Fruit fly (Drosophila melanogaster) whole organism, adult: ENCODE measurements around the gene Diedel.

ENCODE experiments used
- CG11617 ChIP-seq: fragments of 200-800 bp; sonication (Bioruptor generic); optimal IDR thresholded peaks from 2 replicates; lab custom pipeline; 2017; ENCODE audit warnings: mild to moderate bottlenecking, missing biosample characterization, missing genetic modification reagents, missing genetic modification characterization
- CG12768 ChIP-seq: fragments of 200-800 bp; sonication (Bioruptor generic); optimal IDR thresholded peaks from 2 replicates; lab custom pipeline; 2017; ENCODE audit warnings: missing biosample characterization, missing genetic modification characterization, mild to moderate bottlenecking, moderate library complexity, missing genetic modification reagents
- CG14711 ChIP-seq: fragments of 200-800 bp; sonication (Bioruptor generic); optimal IDR thresholded peaks from 2 replicates; lab custom pipeline; 2018; ENCODE audit warnings: missing biosample characterization, mild to moderate bottlenecking, missing genetic modification characterization, moderate library complexity
- CG1620 ChIP-seq: fragments of 200-800 bp; sonication (Bioruptor generic); optimal IDR thresholded peaks from 2 replicates; lab custom pipeline; 2016; ENCODE audit warnings: missing biosample characterization, missing genetic modification characterization
- CG33017 ChIP-seq: fragments of 200-800 bp; sonication (Bioruptor generic); optimal IDR thresholded peaks from 2 replicates; lab custom pipeline; 2018; ENCODE audit warnings: missing biosample characterization, mild to moderate bottlenecking, missing genetic modification characterization, moderate library complexity
- CG5204 ChIP-seq: fragments of 200-800 bp; sonication (Bioruptor generic); optimal IDR thresholded peaks from 2 replicates; lab custom pipeline; 2016; ENCODE audit warnings: missing biosample characterization, missing genetic modification characterization
- CG7045 ChIP-seq: fragments of 200-800 bp; sonication (Bioruptor generic); optimal IDR thresholded peaks from 2 replicates; lab custom pipeline; 2017; ENCODE audit warnings: missing biosample characterization, mild to moderate bottlenecking, missing genetic modification characterization
- CG7101 ChIP-seq: fragments of 200-800 bp; sonication (Bioruptor generic); optimal IDR thresholded peaks from 2 replicates; lab custom pipeline; 2018; ENCODE audit warnings: missing biosample characterization, mild to moderate bottlenecking, missing genetic modification characterization, moderate library complexity
- Clk ChIP-seq: fragments of 200-800 bp; sonication (Bioruptor generic); optimal IDR thresholded peaks from 2 replicates; lab custom pipeline; 2017; ENCODE audit warnings: missing biosample characterization, missing genetic modification characterization
- Crg-1 ChIP-seq: fragments of 200-800 bp; sonication (Bioruptor generic); optimal IDR thresholded peaks from 2 replicates; lab custom pipeline; 2016; ENCODE audit warnings: missing biosample characterization, missing genetic modification characterization
- Hr96 ChIP-seq: fragments of 200-800 bp; sonication (Bioruptor generic); optimal IDR thresholded peaks from 2 replicates; lab custom pipeline; 2016; ENCODE audit warnings: missing biosample characterization, missing genetic modification characterization
- Mnt ChIP-seq: fragments of 200-800 bp; sonication (Bioruptor generic); optimal IDR thresholded peaks from 2 replicates; lab custom pipeline; 2016; ENCODE audit warnings: missing biosample characterization, mild to moderate bottlenecking, missing genetic modification characterization
- bab1 ChIP-seq: fragments of 200-800 bp; sonication (Bioruptor generic); optimal IDR thresholded peaks from 3 replicates; lab custom pipeline; 2019; ENCODE audit warnings: missing biosample characterization, mild to moderate bottlenecking, missing genetic modification characterization, moderate library complexity
- cic ChIP-seq: fragments of 200-800 bp; sonication (Bioruptor generic); optimal IDR thresholded peaks from 2 replicates; lab custom pipeline; 2017; ENCODE audit warnings: missing biosample characterization, mild to moderate bottlenecking, missing genetic modification characterization, moderate library complexity
- cnc ChIP-seq, 2 experiments: fragments of >200 bp; optimal IDR thresholded peaks; 2 replicates each; lab custom pipeline; 2017
- kay ChIP-seq: fragments of 200-800 bp; sonication (Bioruptor generic); peaks from one replicate; lab custom pipeline; 2016; ENCODE audit warnings: missing biosample characterization, missing genetic modification characterization, borderline replicate concordance
- ovo ChIP-seq: fragments of 200-800 bp; sonication (Bioruptor generic); optimal IDR thresholded peaks from 2 replicates; lab custom pipeline; 2016; ENCODE audit warnings: missing biosample characterization, missing genetic modification characterization
- pad ChIP-seq: fragments of 200-800 bp; sonication (Bioruptor generic); optimal IDR thresholded peaks from 3 replicates; lab custom pipeline; 2017; ENCODE audit warnings: missing biosample characterization, missing genetic modification characterization, mild to moderate bottlenecking, moderate library complexity, missing genetic modification reagents
- tj ChIP-seq: fragments of 200-800 bp; sonication (Bioruptor generic); optimal IDR thresholded peaks from 3 replicates; lab custom pipeline; 2017; ENCODE audit warnings: missing biosample characterization, mild to moderate bottlenecking, missing genetic modification characterization, moderate library complexity
- toe ChIP-seq: fragments of 200-800 bp; sonication (Bioruptor generic); optimal IDR thresholded peaks from 2 replicates; lab custom pipeline; 2016; ENCODE audit warnings: missing biosample characterization, missing genetic modification characterization

Gene Diedel

dm6 chr3R:29508551-29509266, 15.1 kb downstream of the Diedel start:
- TF ChIP-seq ovo (GFP tag; lab: Kevin White, UChicago) (no peak), toe (GFP tag; lab: Kevin White, UChicago) (no peak), CG14711 (tag; lab: Kevin White, UChicago) (no peak), CG7101 (tag; lab: Kevin White, UChicago) (no peak), Mnt (GFP tag; lab: Kevin White, UChicago) (no peak), Clk (GFP tag; lab: Kevin White, UChicago) (no peak)

dm6 chr3R:29511472-29511871, 17.8 kb downstream of the Diedel start:
- TF ChIP-seq bab1 (GFP tag; lab: Kevin White, UChicago) (no peak), CG12768 (GFP tag; lab: Kevin White, UChicago) (no peak), CG7101 (tag; lab: Kevin White, UChicago) (no peak), pad (GFP tag; lab: Kevin White, UChicago) (no peak), kay (no peak), Hr96 (GFP tag; lab: Kevin White, UChicago) (no peak), Clk (GFP tag; lab: Kevin White, UChicago) (no peak), CG7045 (no peak), CG14711 (tag; lab: Kevin White, UChicago) (no peak)

dm6 chr3R:29512306-29513044, 18.8 kb downstream of the Diedel start:
- no peak for TF ChIP-seq CG14711 (tag; lab: Kevin White, UChicago)
- TF ChIP-seq CG7045 = no peak
- no peak for TF ChIP-seq Mnt (GFP tag; lab: Kevin White, UChicago)
- TF ChIP-seq CG11617 (GFP tag; lab: Kevin White, UChicago) = no peak
- no peak for TF ChIP-seq bab1 (GFP tag; lab: Kevin White, UChicago)
- TF ChIP-seq Crg-1 (GFP tag; lab: Kevin White, UChicago) = no peak
- TF ChIP-seq kay = no peak
- TF ChIP-seq pad (GFP tag; lab: Kevin White, UChicago) = no peak
- TF ChIP-seq CG33017 (tag; lab: Kevin White, UChicago) = no peak
- TF ChIP-seq cnc (optimal IDR thresholded peaks at IDR 0.05; lab: Kevin White, UChicago) = no peak
- TF ChIP-seq Hr96 (GFP tag; lab: Kevin White, UChicago) = no peak
- TF ChIP-seq ovo (GFP tag; lab: Kevin White, UChicago) = no peak
- TF ChIP-seq Clk (GFP tag; lab: Kevin White, UChicago) = no peak
- TF ChIP-seq tj (GFP tag; lab: Kevin White, UChicago) = no peak

- no peak for TF ChIP-seq CG7101 (tag; lab: Kevin White, UChicago)
- TF ChIP-seq tj (GFP tag; lab: Kevin White, UChicago) = no peak
- no peak for TF ChIP-seq CG1620
- TF ChIP-seq CG11617 (GFP tag; lab: Kevin White, UChicago) = no peak
- no peak for TF ChIP-seq cic (GFP tag; lab: Kevin White, UChicago)
- TF ChIP-seq kay = no peak
- no peak for TF ChIP-seq Crg-1 (GFP tag; lab: Kevin White, UChicago)
- no peak for TF ChIP-seq Hr96 (GFP tag; lab: Kevin White, UChicago)
- TF ChIP-seq CG33017 (tag; lab: Kevin White, UChicago) = no peak
- TF ChIP-seq Clk (GFP tag; lab: Kevin White, UChicago) = no peak
- no peak for TF ChIP-seq pad (GFP tag; lab: Kevin White, UChicago)
- TF ChIP-seq Mnt (GFP tag; lab: Kevin White, UChicago) = no peak
- no peak for TF ChIP-seq toe (GFP tag; lab: Kevin White, UChicago)
- no peak for TF ChIP-seq cnc (optimal IDR thresholded peaks at IDR 0.05; lab: Kevin White, UChicago)
- no peak for TF ChIP-seq CG14711 (tag; lab: Kevin White, UChicago)
- TF ChIP-seq CG7045 = no peak
- no peak for TF ChIP-seq CG5204 (GFP tag; lab: Kevin White, UChicago)
- no peak for TF ChIP-seq ovo (GFP tag; lab: Kevin White, UChicago)
Measured at dm6 chr3R:29515417-29515816, 21.8 kb downstream of the Diedel start, which contains the start of gene ND-20L. ND-20L (plus strand) TSS chr3R:29515717.

- TF ChIP-seq CG14711 (tag; lab: Kevin White, UChicago) = no peak
- TF ChIP-seq cic (GFP tag; lab: Kevin White, UChicago) = no peak
- TF ChIP-seq Crg-1 (GFP tag; lab: Kevin White, UChicago) = no peak
- TF ChIP-seq pad (GFP tag; lab: Kevin White, UChicago) = no peak
- TF ChIP-seq CG33017 (tag; lab: Kevin White, UChicago) = no peak
- TF ChIP-seq CG11617 (GFP tag; lab: Kevin White, UChicago) = no peak
- no peak for TF ChIP-seq CG7045
- TF ChIP-seq Clk (GFP tag; lab: Kevin White, UChicago) = no peak
Measured at dm6 chr3R:29516766-29517165, 23.1 kb downstream of the Diedel start.

dm6 chr3R:29517923-29518322, 24.3 kb downstream of the Diedel start:
- TF ChIP-seq cic (GFP tag; lab: Kevin White, UChicago) = no peak
- TF ChIP-seq CG7045 = no peak
- TF ChIP-seq Mnt (GFP tag; lab: Kevin White, UChicago) = no peak
- TF ChIP-seq CG1620 = no peak
- no peak for TF ChIP-seq CG33017 (tag; lab: Kevin White, UChicago)
- no peak for TF ChIP-seq cnc (optimal IDR thresholded peaks at IDR 0.05; lab: Kevin White, UChicago)
- no peak for TF ChIP-seq bab1 (GFP tag; lab: Kevin White, UChicago)
- TF ChIP-seq pad (GFP tag; lab: Kevin White, UChicago) = no peak
- no peak for TF ChIP-seq toe (GFP tag; lab: Kevin White, UChicago)
- no peak for TF ChIP-seq tj (GFP tag; lab: Kevin White, UChicago)
